Worm (Caenorhabditis elegans) whole organism, L3 larva: ENCODE results near the gene smz-1.

Source experiments
- aly-2 ChIP-seq: fragments of 150-350 bp; optimal IDR thresholded peaks from 2 replicates; lab custom pipeline; 2014; ENCODE audit warnings: missing biosample characterization, missing genetic modification characterization
- ama-1 ChIP-seq: fragments of 150-350 bp; optimal IDR thresholded peaks from 2 replicates; lab custom pipeline; 2018
- ceh-28 ChIP-seq: fragments of 150-350 bp; optimal IDR thresholded peaks from 2 replicates; lab custom pipeline; 2014; ENCODE audit warnings: missing biosample characterization, missing genetic modification reagents, missing genetic modification characterization
- egl-27 ChIP-seq: sonication (generic microtip); optimal IDR thresholded peaks from 4 replicates; lab custom pipeline; 2017; ENCODE audit warnings: missing biosample characterization, missing genetic modification reagents, missing genetic modification characterization
- elt-3 ChIP-seq, 3 experiments: fragments of 150-350 bp in 1 of 3; sonication (generic microtip) in 2 of 3; optimal IDR thresholded peaks; 2 replicates in 2 of 3; 4 replicates in 1 of 3; lab custom pipeline; 2014 to 2017; ENCODE audit warnings: missing biosample characterization in 3 of 3, missing genetic modification characterization in 3 of 3
- lin-15B ChIP-seq: fragments of 150-350 bp; optimal IDR thresholded peaks from 2 replicates; lab custom pipeline; 2014; ENCODE audit warnings: missing biosample characterization, missing genetic modification characterization
- nhr-25 ChIP-seq: sonication (generic microtip); optimal IDR thresholded peaks from 2 replicates; lab custom pipeline; 2017; ENCODE audit warnings: missing biosample characterization, missing genetic modification characterization
- nhr-77 ChIP-seq: fragments of 150-350 bp; optimal IDR thresholded peaks from 2 replicates; lab custom pipeline; 2014; ENCODE audit warnings: missing biosample characterization, missing genetic modification characterization
- snpc-4 ChIP-seq: fragments of 150-350 bp; optimal IDR thresholded peaks from 2 replicates; lab custom pipeline; 2014; ENCODE audit warnings: missing biosample characterization, missing genetic modification characterization
- unc-62 ChIP-seq: fragments of 150-350 bp; sonication (generic microtip); optimal IDR thresholded peaks from 4 replicates; lab custom pipeline; 2014; ENCODE audit warnings: missing biosample characterization, missing genetic modification reagents, missing genetic modification characterization

DNA sequence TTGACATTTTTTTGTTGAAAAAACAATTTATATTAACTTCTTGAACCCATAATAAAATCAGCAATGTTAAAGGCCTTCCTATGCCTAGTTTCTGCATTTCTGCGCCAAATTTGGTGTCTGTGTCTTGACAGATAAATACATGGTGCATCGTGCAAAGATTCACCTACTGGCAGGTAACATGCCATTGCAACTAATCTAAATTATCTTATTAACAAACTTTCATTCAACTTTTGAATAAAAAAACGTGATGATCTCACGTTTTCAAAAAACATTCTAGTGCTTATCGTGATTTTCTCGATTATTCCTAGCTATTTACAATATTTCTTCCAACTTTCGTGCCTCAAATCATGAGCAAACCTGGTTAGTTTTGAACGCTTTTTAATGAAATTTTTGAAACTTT lies 1.8 kb downstream of the smz-1 start, which contains the start of gene C25G4.7:
- TF ChIP-seq ceh-28 (no peak), lin-15B (tag; lab: Kevin White, UChicago) (no peak), nhr-77 (tag; lab: Kevin White, UChicago) (no peak), nhr-25 (tag; lab: Kevin White, UChicago) (no peak), egl-27 (tag; lab: Kevin White, UChicago) (no peak), ama-1 (lab: Kevin White, UChicago) (no peak), snpc-4 (tag; lab: Kevin White, UChicago) (no peak), aly-2 (no peak), unc-62 (no peak), elt-3 (tag; optimal IDR thresholded peaks at IDR 0.05; lab: Kevin White, UChicago) (no peak)
